Worm (Caenorhabditis elegans): ENCODE data around the gene acs-14.

The acs-14 gene

DNA sequence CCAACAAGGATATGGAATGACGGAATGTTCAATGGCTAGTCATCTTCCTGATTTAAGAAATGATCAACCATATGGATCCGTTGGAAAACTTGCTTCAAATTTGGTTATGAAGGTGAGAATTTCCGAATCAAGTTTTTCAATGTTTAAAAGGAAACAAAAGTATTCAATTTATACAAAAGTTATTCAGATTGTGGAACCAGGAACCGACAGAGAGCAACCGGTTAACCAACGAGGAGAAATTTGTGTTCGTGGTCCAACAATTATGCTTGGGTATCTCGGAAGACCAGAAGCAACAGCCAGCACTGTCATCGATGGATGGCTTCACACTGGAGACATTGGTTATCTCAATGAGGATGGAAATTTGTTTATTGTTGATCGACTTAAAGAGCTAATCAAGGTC lies 1.7 kb downstream of the acs-14 start:
- TF ChIP-seq ref-1 (GFP tag; conservative IDR thresholded peaks at IDR 0.05), result no peak

DNA sequence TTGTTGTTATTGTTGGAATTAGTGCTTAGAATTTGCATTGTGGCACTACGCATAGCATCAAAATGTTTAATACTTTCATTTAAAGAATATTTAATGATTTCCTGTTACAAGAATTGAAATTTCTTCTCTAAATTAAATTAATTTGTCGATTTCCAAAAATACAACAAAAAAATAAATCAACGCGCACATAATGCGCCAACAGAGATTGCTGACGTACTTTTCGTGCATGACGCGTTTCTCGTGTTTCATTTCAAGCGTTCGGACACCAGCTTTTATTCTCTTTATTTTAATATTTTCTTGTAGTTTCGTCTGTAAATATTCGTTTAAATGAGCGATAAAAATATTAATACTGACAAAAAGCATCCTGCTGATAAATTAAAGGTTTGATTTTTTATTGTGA lies 5.7 kb downstream of the acs-14 start, which contains the start of gene eif-2Bdelta:
Gene eif-2Bdelta (plus strand): TSS at position 235 of the 400 bp plus-strand sequence.
- no peak for TF ChIP-seq med-1 (GFP tag; optimal IDR thresholded peaks at IDR 0.05; ENCODE audit: insufficient read depth)
- TF ChIP-seq ztf-23 (GFP tag; IDR thresholded peaks at IDR 0.05), result no peak
- no peak for TF ChIP-seq T22C8.4 (GFP tag; IDR thresholded peaks at IDR 0.05)
- TF ChIP-seq ref-1 (GFP tag; conservative IDR thresholded peaks at IDR 0.05), result no peak
- no peak for TF ChIP-seq ztf-29 (GFP tag; IDR thresholded peaks at IDR 0.05)
- no peak for TF ChIP-seq cog-1 (tag; optimal IDR thresholded peaks at IDR 0.05)
- no peak for TF ChIP-seq tab-1 (GFP tag; IDR thresholded peaks at IDR 0.05)
- TF ChIP-seq klf-2 (GFP tag; conservative IDR thresholded peaks at IDR 0.05), result no peak
- no peak for TF ChIP-seq flt-1 (GFP tag; IDR thresholded peaks at IDR 0.05)

DNA sequence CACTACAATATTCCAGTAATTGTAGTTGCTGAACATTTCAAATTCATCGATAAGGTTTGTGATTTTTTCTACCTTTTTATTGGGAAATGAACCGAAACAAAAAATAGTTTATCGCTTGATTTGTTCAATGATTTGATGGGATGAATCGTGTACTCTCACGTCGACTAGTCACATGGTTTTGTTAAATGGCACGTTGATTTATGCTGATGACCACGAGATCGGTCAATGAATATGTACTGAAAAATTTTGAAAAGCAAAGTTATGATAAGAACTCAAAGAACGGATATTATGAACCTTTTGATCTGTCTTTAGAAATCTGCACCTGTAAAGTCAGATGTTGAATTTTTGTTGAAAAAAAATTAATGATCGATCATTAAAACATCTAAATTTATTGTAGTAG lies 8.3 kb downstream of the acs-14 start:
- TF ChIP-seq ref-1 (GFP tag; conservative IDR thresholded peaks at IDR 0.05) (no peak), T22C8.4 (GFP tag; IDR thresholded peaks at IDR 0.05) (no peak), klf-2 (GFP tag; conservative IDR thresholded peaks at IDR 0.05) (no peak), ztf-23 (GFP tag; IDR thresholded peaks at IDR 0.05) (no peak), med-1 (GFP tag; optimal IDR thresholded peaks at IDR 0.05; ENCODE audit: insufficient read depth) (no peak), cog-1 (tag; optimal IDR thresholded peaks at IDR 0.05) (no peak), ztf-29 (GFP tag; IDR thresholded peaks at IDR 0.05) (no peak), flt-1 (GFP tag; IDR thresholded peaks at IDR 0.05) (no peak), tab-1 (GFP tag; IDR thresholded peaks at IDR 0.05) (no peak)

DNA sequence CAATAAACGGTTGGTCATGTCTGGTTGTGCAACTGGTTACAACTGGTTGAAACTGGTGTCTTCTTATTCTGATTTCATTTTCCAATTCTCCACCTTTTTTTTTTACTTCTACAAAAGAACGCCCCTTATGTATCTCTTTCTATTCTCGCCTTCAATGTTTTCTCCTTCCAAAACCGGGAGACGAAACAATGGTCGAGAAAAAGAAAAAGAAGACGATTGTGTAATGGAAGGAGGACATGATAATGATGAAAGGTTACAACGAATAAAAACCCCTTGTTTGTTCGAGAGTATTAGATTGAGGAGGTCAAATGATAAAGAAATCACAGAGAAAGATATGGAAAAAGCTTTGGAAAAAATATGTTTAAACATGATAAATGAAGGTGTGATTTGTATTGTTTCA lies 10.9 kb downstream of the acs-14 start, which contains the start of gene C50F4.8:
Gene C50F4.8 (minus strand): TSS at position 28 of the 400 bp plus-strand sequence.
- TF ChIP-seq cog-1 (tag; optimal IDR thresholded peaks at IDR 0.05) (no peak), tab-1 (GFP tag; IDR thresholded peaks at IDR 0.05) (no peak), ref-1 (GFP tag; conservative IDR thresholded peaks at IDR 0.05) (no peak), ztf-29 (GFP tag; IDR thresholded peaks at IDR 0.05) (no peak)

DNA sequence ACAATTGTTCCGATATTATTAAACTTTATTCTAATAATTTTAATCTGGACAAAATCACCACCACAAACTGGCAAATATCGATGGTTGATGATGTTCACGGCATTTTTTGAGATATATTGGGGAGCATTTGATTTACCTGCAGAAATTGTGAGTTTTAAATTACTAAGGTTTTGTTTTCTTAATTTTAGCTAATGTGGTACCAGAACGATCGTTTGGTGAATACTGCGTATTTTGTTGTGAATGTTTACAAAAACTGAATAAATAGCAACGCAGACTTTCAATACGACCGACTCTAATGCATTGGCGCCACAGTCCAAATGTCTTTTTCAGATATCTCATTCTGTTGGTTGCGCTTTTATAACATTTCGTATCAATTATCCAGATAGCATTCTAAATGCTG lies 13.8 kb downstream of the acs-14 start:
- TF ChIP-seq ztf-23 (GFP tag; IDR thresholded peaks at IDR 0.05), result no peak
- no peak for TF ChIP-seq klf-2 (GFP tag; conservative IDR thresholded peaks at IDR 0.05)
- no peak for TF ChIP-seq med-1 (GFP tag; optimal IDR thresholded peaks at IDR 0.05; ENCODE audit: insufficient read depth)
- no peak for TF ChIP-seq ztf-29 (GFP tag; IDR thresholded peaks at IDR 0.05)

DNA sequence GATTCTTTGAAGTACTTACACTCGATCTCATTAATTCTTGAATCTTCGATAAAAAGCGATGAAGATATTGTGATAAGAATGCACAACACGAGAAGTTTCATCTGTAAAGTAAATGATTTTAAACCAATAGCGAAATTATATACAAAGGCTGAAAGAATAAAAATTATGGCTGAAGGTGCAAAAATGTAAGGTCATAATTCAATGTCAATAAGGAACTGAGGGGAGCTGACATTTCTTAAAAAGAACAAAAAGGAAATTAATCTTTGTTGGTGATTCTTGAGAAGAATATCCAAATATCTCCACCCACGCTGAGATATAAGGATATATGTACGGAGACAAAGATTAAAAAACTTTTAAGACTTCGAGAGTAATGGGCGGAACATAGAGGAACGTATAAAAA lies 16.2 kb downstream of the acs-14 start, which contains the start of gene C50F4.9:
Gene C50F4.9 (minus strand): TSS at position 101 of the 400 bp plus-strand sequence.
- no peak for TF ChIP-seq cog-1 (tag; optimal IDR thresholded peaks at IDR 0.05)
- no peak for TF ChIP-seq klf-2 (GFP tag; conservative IDR thresholded peaks at IDR 0.05)
- TF ChIP-seq ztf-29 (GFP tag; IDR thresholded peaks at IDR 0.05), result no peak
- TF ChIP-seq ref-1 (GFP tag; conservative IDR thresholded peaks at IDR 0.05), result no peak

DNA sequence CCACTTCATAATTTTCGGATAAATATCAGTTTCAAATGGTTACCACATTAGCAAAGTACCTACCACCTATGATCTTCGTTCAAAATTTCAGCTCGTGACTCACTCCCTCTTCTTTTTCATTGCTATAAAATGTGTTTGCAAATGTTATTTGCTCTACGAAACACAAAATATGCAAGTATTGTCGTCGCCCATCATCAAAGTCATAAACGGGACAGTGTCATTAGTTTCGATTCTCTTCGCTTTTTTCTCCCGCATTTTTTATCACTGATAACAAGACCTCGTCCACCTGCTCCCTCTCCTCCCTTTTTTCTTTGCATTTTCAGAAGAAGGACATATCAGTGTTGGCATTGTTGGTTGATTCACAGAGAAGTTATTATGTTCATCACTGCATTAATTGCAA lies 18.5 kb downstream of the acs-14 start, which contains the start of gene C50F4.1:
Gene C50F4.1 (plus strand): TSS at position 324 of the 400 bp plus-strand sequence.
- TF ChIP-seq T22C8.4 (GFP tag; IDR thresholded peaks at IDR 0.05) (no peak), klf-2 (GFP tag; conservative IDR thresholded peaks at IDR 0.05) (no peak), ref-1 (GFP tag; conservative IDR thresholded peaks at IDR 0.05) (no peak), ztf-29 (GFP tag; IDR thresholded peaks at IDR 0.05) (no peak), flt-1 (GFP tag; IDR thresholded peaks at IDR 0.05) (no peak), tab-1 (GFP tag; IDR thresholded peaks at IDR 0.05) (no peak), ztf-23 (GFP tag; IDR thresholded peaks at IDR 0.05) (no peak), cog-1 (tag; optimal IDR thresholded peaks at IDR 0.05) (no peak), med-1 (GFP tag; optimal IDR thresholded peaks at IDR 0.05; ENCODE audit: insufficient read depth) (no peak)

DNA sequence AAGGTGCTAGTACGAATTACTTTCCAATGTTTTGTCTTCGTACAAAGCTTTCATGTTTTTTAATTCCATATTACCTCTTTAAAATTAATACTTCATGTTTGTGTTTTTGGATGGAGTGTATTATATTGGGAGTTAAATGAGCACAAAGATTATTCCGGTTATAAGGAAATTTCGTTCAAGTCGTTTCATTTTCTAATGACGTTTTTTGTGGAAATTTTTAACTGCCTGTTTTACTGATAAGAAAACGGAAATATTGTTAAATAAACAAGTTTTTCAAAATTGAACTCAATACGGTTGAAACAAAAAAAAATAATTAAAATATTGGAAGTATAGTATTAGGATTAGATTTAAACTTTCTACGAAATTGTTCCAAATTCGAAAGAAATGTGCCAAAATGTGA lies 19.4 kb downstream of the acs-14 start:
- no peak for TF ChIP-seq ref-1 (GFP tag; conservative IDR thresholded peaks at IDR 0.05)
- no peak for TF ChIP-seq flt-1 (GFP tag; IDR thresholded peaks at IDR 0.05)
- TF ChIP-seq cog-1 (tag; optimal IDR thresholded peaks at IDR 0.05), result no peak
- TF ChIP-seq med-1 (GFP tag; optimal IDR thresholded peaks at IDR 0.05; ENCODE audit: insufficient read depth), result no peak
- no peak for TF ChIP-seq ztf-29 (GFP tag; IDR thresholded peaks at IDR 0.05)
- TF ChIP-seq tab-1 (GFP tag; IDR thresholded peaks at IDR 0.05), result no peak
- no peak for TF ChIP-seq ztf-23 (GFP tag; IDR thresholded peaks at IDR 0.05)
- no peak for TF ChIP-seq T22C8.4 (GFP tag; IDR thresholded peaks at IDR 0.05)
- no peak for TF ChIP-seq klf-2 (GFP tag; conservative IDR thresholded peaks at IDR 0.05)

DNA sequence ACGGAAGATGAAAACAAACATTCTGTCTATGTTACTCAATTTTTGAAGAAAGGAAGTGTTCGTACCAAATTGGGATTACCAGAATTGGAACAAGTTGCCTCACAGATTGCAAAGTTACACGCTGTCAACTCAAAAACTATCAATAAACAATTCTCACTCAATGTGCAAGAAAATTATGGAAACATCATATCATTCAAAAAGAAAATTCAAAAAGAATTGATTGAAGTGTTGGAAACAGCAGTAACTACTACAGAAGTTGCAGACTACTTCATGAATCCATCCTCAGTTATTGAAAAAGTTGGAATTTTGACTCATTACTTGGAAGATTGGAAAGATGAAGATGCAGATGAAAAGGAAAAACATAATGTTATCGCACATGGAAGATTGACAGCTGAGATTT lies 20.1 kb downstream of the acs-14 start:
- no peak for TF ChIP-seq ref-1 (GFP tag; conservative IDR thresholded peaks at IDR 0.05)
- TF ChIP-seq T22C8.4 (GFP tag; IDR thresholded peaks at IDR 0.05), result no peak
- TF ChIP-seq tab-1 (GFP tag; IDR thresholded peaks at IDR 0.05), result no peak
- TF ChIP-seq ztf-23 (GFP tag; IDR thresholded peaks at IDR 0.05), result no peak
- no peak for TF ChIP-seq ztf-29 (GFP tag; IDR thresholded peaks at IDR 0.05)
- TF ChIP-seq flt-1 (GFP tag; IDR thresholded peaks at IDR 0.05), result no peak
- TF ChIP-seq med-1 (GFP tag; optimal IDR thresholded peaks at IDR 0.05; ENCODE audit: insufficient read depth), result no peak
- no peak for TF ChIP-seq cog-1 (tag; optimal IDR thresholded peaks at IDR 0.05)
- no peak for TF ChIP-seq klf-2 (GFP tag; conservative IDR thresholded peaks at IDR 0.05)

DNA sequence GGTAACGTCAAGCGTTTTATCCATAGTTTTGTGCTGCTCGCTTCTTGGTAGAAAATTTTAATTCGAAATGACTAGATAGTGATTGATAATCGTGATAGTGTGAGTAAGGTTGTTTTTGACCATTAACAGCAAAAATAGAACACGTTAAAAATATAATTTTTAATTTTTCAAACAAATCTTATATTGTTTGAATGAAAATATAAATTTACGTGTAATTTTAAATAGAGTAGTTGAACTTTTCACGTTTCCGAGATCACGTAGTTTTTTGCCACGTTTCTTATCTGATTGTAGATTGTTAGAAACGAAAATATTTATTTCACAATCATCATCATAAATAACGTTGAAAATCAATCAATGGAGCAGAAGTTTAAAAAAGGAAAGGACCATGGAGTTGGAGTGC lies 23.5 kb downstream of the acs-14 start, which contains the start of the genes C50F4.10 and pfk-1.2:
Gene C50F4.10 (minus strand): TSS at position 101 of the 400 bp plus-strand sequence.
Gene pfk-1.2 (plus strand): TSS at position 325 of the 400 bp plus-strand sequence.
- no peak for TF ChIP-seq ztf-23 (GFP tag; IDR thresholded peaks at IDR 0.05)
- TF ChIP-seq cog-1 (tag; optimal IDR thresholded peaks at IDR 0.05), result no peak
- no peak for TF ChIP-seq ztf-29 (GFP tag; IDR thresholded peaks at IDR 0.05)
- TF ChIP-seq T22C8.4 (GFP tag; IDR thresholded peaks at IDR 0.05), result no peak
- TF ChIP-seq ref-1 (GFP tag; conservative IDR thresholded peaks at IDR 0.05), result no peak
- TF ChIP-seq med-1 (GFP tag; optimal IDR thresholded peaks at IDR 0.05; ENCODE audit: insufficient read depth), result no peak
- no peak for TF ChIP-seq tab-1 (GFP tag; IDR thresholded peaks at IDR 0.05)
- TF ChIP-seq flt-1 (GFP tag; IDR thresholded peaks at IDR 0.05), result no peak
- no peak for TF ChIP-seq klf-2 (GFP tag; conservative IDR thresholded peaks at IDR 0.05)

All from whole organism, midembryonic.